Fruit fly (Drosophila melanogaster): Measurements from ENCODE around the gene CG9109.

Gene CG9109

dm6 chr2L:6046865-6047264 is 12.6 kb upstream of the CG9109 start (continued):
- no peak for TF ChIP-seq Opbp (GFP tag; IDR thresholded peaks at IDR 0.05; ENCODE audit: partially characterized antibody)
- TF ChIP-seq CG17802 (tag; optimal IDR thresholded peaks at IDR 0.05): no peak
- no peak for TF ChIP-seq grau (tag; optimal IDR thresholded peaks at IDR 0.05)
- TF ChIP-seq CG33213 (GFP tag; optimal IDR thresholded peaks at IDR 0.05): no peak
- TF ChIP-seq eyg (GFP tag; optimal IDR thresholded peaks at IDR 0.05): no peak
- no peak for TF ChIP-seq CG10959 (GFP tag; IDR thresholded peaks at IDR 0.05)
- no peak for TF ChIP-seq HHEX (GFP tag; optimal IDR thresholded peaks at IDR 0.05)
- no peak for TF ChIP-seq Fer2 (tag; optimal IDR thresholded peaks at IDR 0.05)
- no peak for TF ChIP-seq CG4424 (GFP tag; optimal IDR thresholded peaks at IDR 0.05)
- 0 out of 3 replicates have a peak, but pooled peaks have one; percentile 23 for TF ChIP-seq CG6175 (GFP tag; IDR thresholded peaks at IDR 0.05)
- TF ChIP-seq Med (GFP tag): peak; percentile 79
- TF ChIP-seq Dbx (GFP tag; IDR thresholded peaks at IDR 0.05): no peak
- TF ChIP-seq sug (tag; optimal IDR thresholded peaks at IDR 0.05): no peak
- TF ChIP-seq ken (GFP tag; IDR thresholded peaks at IDR 0.05): no peak

- TF ChIP-seq CG17829 (tag; optimal IDR thresholded peaks at IDR 0.05) (peak; percentile 19), CG8281 (tag; optimal IDR thresholded peaks at IDR 0.05) (no peak), CG6765 (GFP tag; optimal IDR thresholded peaks at IDR 0.05) (peak; percentile 46), CG11695 (GFP tag; IDR thresholded peaks at IDR 0.05) (0 out of 3 replicates have a peak, but pooled peaks have one; percentile 21), Dek (tag; optimal IDR thresholded peaks at IDR 0.05) (peak; percentile 73), Side (GFP tag; optimal IDR thresholded peaks at IDR 0.05) (peak; percentile 50), CG3281 (GFP tag; optimal IDR thresholded peaks at IDR 0.05) (peak; percentile 73), Blimp-1 (GFP tag; optimal IDR thresholded peaks at IDR 0.05) (peak; percentile 62), D19B (GFP tag; optimal IDR thresholded peaks at IDR 0.05) (no peak), dpn (GFP tag; optimal IDR thresholded peaks at IDR 0.05) (peak; percentile 58 to 70), zen2 (GFP tag; IDR thresholded peaks at IDR 0.05; ENCODE audit: partially characterized antibody) (no peak), bbx (GFP tag; IDR thresholded peaks at IDR 0.05; ENCODE audit: partially characterized antibody) (0 out of 2 replicates have a peak, but pooled peaks have one; percentile 22), Drgx (GFP tag; IDR thresholded peaks at IDR 0.05) (0 out of 2 replicates have a peak, but pooled peaks have one; percentile 26), Sry-δ (GFP tag; optimal IDR thresholded peaks at IDR 0.05) (peak; percentile 34), onecut (GFP tag; IDR thresholded peaks at IDR 0.05) (peak; percentile 43; the same call in 1 of the 2 replicates), Hmr (GFP tag; optimal IDR thresholded peaks at IDR 0.05) (peak; percentile 80), Xbp1 (GFP tag; optimal IDR thresholded peaks at IDR 0.05) (peak; percentile 52), jing (GFP tag; optimal IDR thresholded peaks at IDR 0.05) (no peak), lbe (GFP tag; optimal IDR thresholded peaks at IDR 0.05) (peak; percentile 35), sd (tag; optimal IDR thresholded peaks at IDR 0.05) (peak; percentile 90), CG10267 (tag; optimal IDR thresholded peaks at IDR 0.05) (peak; percentile 76), sob (GFP tag; IDR thresholded peaks at IDR 0.05) (peak; percentile 62; the same call in 1 of the 2 replicates), Pdp1 (GFP tag; optimal IDR thresholded peaks at IDR 0.05) (peak; percentile 32 to 100), chn (GFP tag; optimal IDR thresholded peaks at IDR 0.05) (peak; percentile 14), Ets97D (GFP tag; optimal IDR thresholded peaks at IDR 0.05) (peak; percentile 33), h (optimal IDR thresholded peaks at IDR 0.05) (no peak), ken (GFP tag; IDR thresholded peaks at IDR 0.05) (peak; percentile 43; the same call in 1 of the 3 replicates), CG30403 (GFP tag; optimal IDR thresholded peaks at IDR 0.05) (peak; percentile 66), CG8388 (GFP tag; optimal IDR thresholded peaks at IDR 0.05) (no peak), CG8944 (GFP tag; optimal IDR thresholded peaks at IDR 0.05) (peak; percentile 37), ATbp (GFP tag; optimal IDR thresholded peaks at IDR 0.05) (peak; percentile 20), Chrac-16 (GFP tag; optimal IDR thresholded peaks at IDR 0.05) (peak; percentile 28), NfI (GFP tag; optimal IDR thresholded peaks at IDR 0.05) (peak; percentile 63), CG34376 (GFP tag; optimal IDR thresholded peaks at IDR 0.05) (peak; percentile 83), danr (GFP tag; IDR thresholded peaks at IDR 0.05) (no peak)
Measured at dm6 chr2L:6045972-6046718, 11.9 kb upstream of the CG9109 start, which contains the start of gene Pfas. Gene Pfas (minus strand): TSS chr2L:6046050.
